Fruit fly (Drosophila melanogaster) whole organism, embryonic: ENCODE results near the gene CG11470.

ENCODE experiments used
- Bteb2 ChIP-seq: fragments of 200-800 bp; sonication (Bioruptor generic); optimal IDR thresholded peaks from 2 replicates; lab custom pipeline; 2016; ENCODE audit warnings: missing biosample characterization, missing genetic modification characterization
- CG10565 ChIP-seq: fragments of 200-800 bp; sonication (Bioruptor generic); optimal IDR thresholded peaks from 3 replicates; lab custom pipeline; 2016; ENCODE audit warnings: missing biosample characterization, mild to moderate bottlenecking, missing genetic modification characterization
- CG11695 ChIP-seq: fragments of 200-800 bp; sonication (Bioruptor generic); IDR thresholded peaks from 3 replicates; pipeline ENCODE4 v1.3.6; 2022; ENCODE audit warnings: missing biosample characterization, missing genetic modification characterization
- CG1233 ChIP-seq: fragments of 200-800 bp; sonication (Bioruptor generic); optimal IDR thresholded peaks from 4 replicates; lab custom pipeline; 2018; ENCODE audit warnings: missing biosample characterization, mild to moderate bottlenecking, missing genetic modification characterization
- CG13424 ChIP-seq: fragments of 200-800 bp; sonication (Bioruptor generic); optimal IDR thresholded peaks from 2 replicates; lab custom pipeline; 2019; ENCODE audit warnings: missing biosample characterization, mild to moderate bottlenecking, missing genetic modification characterization, moderate library complexity
- CG13775 ChIP-seq: fragments of 200-800 bp; sonication (Bioruptor generic); optimal IDR thresholded peaks from 3 replicates; lab custom pipeline; 2017; ENCODE audit warnings: missing biosample characterization, mild to moderate bottlenecking, missing genetic modification characterization
- CG14441 ChIP-seq: fragments of 200-800 bp; sonication (Bioruptor generic); IDR thresholded peaks from 2 replicates; pipeline ENCODE4 v1.3.6; 2022; ENCODE audit warnings: missing biosample characterization, missing genetic modification characterization
- CG17361 ChIP-seq: fragments of 200-800 bp; sonication (Bioruptor generic); IDR thresholded peaks from 3 replicates; pipeline ENCODE4 v1.3.6; 2022; ENCODE audit warnings: missing biosample characterization, missing genetic modification characterization
- CG18011 ChIP-seq: fragments of 200-800 bp; sonication (Bioruptor generic); optimal IDR thresholded peaks from 2 replicates; lab custom pipeline; 2017; ENCODE audit warnings: missing biosample characterization, missing genetic modification characterization, mild to moderate bottlenecking, moderate library complexity, missing genotype
- CG18619 ChIP-seq: fragments of 200-800 bp; sonication (Bioruptor generic); optimal IDR thresholded peaks from 3 replicates; lab custom pipeline; 2017; ENCODE audit warnings: missing biosample characterization, mild to moderate bottlenecking, missing genetic modification characterization
- CG2129 ChIP-seq: fragments of 200-800 bp; sonication (Bioruptor generic); IDR thresholded peaks from 2 replicates; pipeline ENCODE4 v1.3.6; 2022; ENCODE audit warnings: missing biosample characterization, missing genetic modification characterization; ENCODE audit not compliant: partially characterized antibody
- CG31388 ChIP-seq: fragments of 200-800 bp; sonication (Bioruptor generic); optimal IDR thresholded peaks from 2 replicates; lab custom pipeline; 2016; ENCODE audit warnings: missing biosample characterization, missing genetic modification characterization
- CG42726 ChIP-seq: fragments of 200-800 bp; sonication (Bioruptor generic); IDR thresholded peaks from 2 replicates; pipeline ENCODE4 v1.3.6; 2022; ENCODE audit warnings: missing biosample characterization, missing genetic modification characterization; ENCODE audit not compliant: partially characterized antibody
- CG4707 ChIP-seq: fragments of 200-800 bp; sonication (Bioruptor generic); optimal IDR thresholded peaks from 2 replicates; lab custom pipeline; 2018; ENCODE audit warnings: missing biosample characterization, mild to moderate bottlenecking, missing genetic modification characterization, moderate library complexity
- CG4820 ChIP-seq: fragments of 200-800 bp; sonication (Bioruptor generic); optimal IDR thresholded peaks from 3 replicates; lab custom pipeline; 2016; ENCODE audit warnings: missing biosample characterization, missing genetic modification characterization
- CG6683 ChIP-seq: fragments of 200-800 bp; sonication (Bioruptor generic); optimal IDR thresholded peaks from 2 replicates; lab custom pipeline; 2017; ENCODE audit warnings: missing biosample characterization, mild to moderate bottlenecking, missing genetic modification characterization, missing genetic modification reagents
- CG7556 ChIP-seq: fragments of 200-800 bp; sonication (Bioruptor generic); optimal IDR thresholded peaks from 2 replicates; lab custom pipeline; 2017; ENCODE audit warnings: missing biosample characterization, mild to moderate bottlenecking, missing genetic modification characterization
- CG7963 ChIP-seq: fragments of 200-800 bp; sonication (Bioruptor generic); IDR thresholded peaks from 3 replicates; pipeline ENCODE4 v1.3.6; 2022; ENCODE audit warnings: missing biosample characterization, missing genetic modification characterization; ENCODE audit not compliant: partially characterized antibody
- CG8944 ChIP-seq: fragments of 200-800 bp; sonication (Bioruptor generic); optimal IDR thresholded peaks from 3 replicates; lab custom pipeline; 2016; ENCODE audit warnings: missing biosample characterization, missing genetic modification characterization
- CTCF ChIP-seq: fragments of 200-800 bp; sonication (Bioruptor generic); optimal IDR thresholded peaks from 2 replicates; lab custom pipeline; 2017; ENCODE audit warnings: missing biosample characterization, mild to moderate bottlenecking, missing genetic modification characterization, moderate library complexity
- Dbx ChIP-seq: fragments of 200-800 bp; sonication (Bioruptor generic); IDR thresholded peaks from 3 replicates; pipeline ENCODE4 v1.3.6; 2022; ENCODE audit warnings: missing biosample characterization, missing genetic modification characterization
- E2f1 ChIP-seq: fragments of 200-800 bp; sonication (Bioruptor generic); IDR thresholded peaks from 2 replicates; pipeline ENCODE4 v1.3.6; 2022; ENCODE audit warnings: missing biosample characterization, missing genetic modification characterization
- E2f2 ChIP-seq: fragments of 200-800 bp; sonication (Bioruptor generic); IDR thresholded peaks from 2 replicates; pipeline ENCODE4 v1.3.6; 2022; ENCODE audit warnings: missing biosample characterization, missing genetic modification characterization
- HLH4C ChIP-seq: fragments of 200-800 bp; sonication (Bioruptor generic); IDR thresholded peaks from 3 replicates; pipeline ENCODE4 v1.3.6; 2022; ENCODE audit warnings: missing biosample characterization, missing genetic modification characterization; ENCODE audit not compliant: partially characterized antibody
- HmgZ ChIP-seq: fragments of 200-800 bp; sonication (Bioruptor generic); optimal IDR thresholded peaks from 2 replicates; lab custom pipeline; 2018; ENCODE audit warnings: missing biosample characterization, mild to moderate bottlenecking, missing genetic modification characterization
- Hr51 ChIP-seq, 2 experiments: fragments of 200-800 bp; sonication (Bioruptor generic); optimal IDR thresholded peaks; 2 replicates in 1 of 2; 3 replicates in 1 of 2; lab custom pipeline; 2016 to 2018; ENCODE audit warnings: missing biosample characterization in 2 of 2, missing genetic modification characterization in 2 of 2, mild to moderate bottlenecking in 1 of 2, moderate library complexity in 1 of 2
- Jarid2 ChIP-seq: fragments of 200-800 bp; sonication (Bioruptor generic); optimal IDR thresholded peaks from 3 replicates; lab custom pipeline; 2017; ENCODE audit warnings: mild to moderate bottlenecking, missing biosample characterization, missing genetic modification reagents, missing genetic modification characterization
- Mes4 ChIP-seq: fragments of 200-800 bp; sonication (Bioruptor generic); optimal IDR thresholded peaks from 2 replicates; lab custom pipeline; 2016; ENCODE audit warnings: missing biosample characterization, missing genetic modification characterization
- Neu2 ChIP-seq: fragments of 200-800 bp; sonication (Bioruptor generic); optimal IDR thresholded peaks from 3 replicates; lab custom pipeline; 2016; ENCODE audit warnings: missing biosample characterization, missing genetic modification characterization, borderline replicate concordance
- Pdp1 ChIP-seq, 2 experiments: fragments of 200-800 bp; sonication (Bioruptor generic); optimal IDR thresholded peaks; 3 replicates each; lab custom pipeline; 2016; ENCODE audit warnings: missing biosample characterization in 2 of 2, missing genetic modification characterization in 2 of 2, mild to moderate bottlenecking in 1 of 2, moderate library complexity in 1 of 2
- Rx ChIP-seq: fragments of 200-800 bp; sonication (Bioruptor generic); IDR thresholded peaks from 2 replicates; pipeline ENCODE4 v1.3.6; 2022; ENCODE audit warnings: missing biosample characterization, missing genetic modification characterization
- Six4 ChIP-seq: fragments of 200-800 bp; sonication (Bioruptor generic); optimal IDR thresholded peaks from 2 replicates; lab custom pipeline; 2016; ENCODE audit warnings: missing biosample characterization, missing genetic modification characterization
- btn ChIP-seq: fragments of 200-800 bp; sonication (Bioruptor generic); optimal IDR thresholded peaks from 2 replicates; lab custom pipeline; 2016; ENCODE audit warnings: missing biosample characterization, missing genetic modification characterization
- cad ChIP-seq: fragments of >200 bp; optimal IDR thresholded peaks from 2 replicates; lab custom pipeline; 2017; ENCODE audit warnings: missing biosample characterization, missing genetic modification characterization
- caup ChIP-seq: fragments of 200-800 bp; sonication (Bioruptor generic); optimal IDR thresholded peaks from 3 replicates; lab custom pipeline; 2017; ENCODE audit warnings: missing biosample characterization, mild to moderate bottlenecking, missing genetic modification characterization, moderate library complexity; ENCODE audit not compliant: severe bottlenecking
- cg ChIP-seq: fragments of 200-800 bp; sonication (Bioruptor generic); optimal IDR thresholded peaks from 3 replicates; lab custom pipeline; 2019; ENCODE audit warnings: missing biosample characterization, mild to moderate bottlenecking, missing genetic modification characterization, moderate library complexity
- chn ChIP-seq: fragments of 200-800 bp; sonication (Bioruptor generic); optimal IDR thresholded peaks from 2 replicates; lab custom pipeline; 2016; ENCODE audit warnings: missing biosample characterization, missing genetic modification characterization
- croc ChIP-seq: fragments of 200-800 bp; sonication (Bioruptor generic); conservative IDR thresholded peaks from 3 replicates; pipeline ENCODE4 v1.3.6; 2022; ENCODE audit warnings: missing biosample characterization, missing genetic modification characterization
- eyg ChIP-seq: fragments of 200-800 bp; sonication (Bioruptor generic); optimal IDR thresholded peaks from 3 replicates; lab custom pipeline; 2016; ENCODE audit warnings: missing biosample characterization, missing genetic modification characterization
- fd64A ChIP-seq: fragments of 200-800 bp; sonication (Bioruptor generic); optimal IDR thresholded peaks from 3 replicates; lab custom pipeline; 2018; ENCODE audit warnings: missing biosample characterization, mild to moderate bottlenecking, missing genetic modification characterization
- hkb ChIP-seq, 2 experiments: fragments of 200-800 bp in 1 of 2; fragments of >200 bp in 1 of 2; sonication (Bioruptor generic) in 1 of 2; IDR thresholded peaks in 1 of 2; optimal IDR thresholded peaks in 1 of 2; 2 replicates each; pipeline versions ENCODE4 v1.3.6 to Lab custom; 2017 to 2022; ENCODE audit warnings: missing biosample characterization in 1 of 2, missing genetic modification characterization in 1 of 2
- hth ChIP-seq: fragments of >200 bp; optimal IDR thresholded peaks from 2 replicates; lab custom pipeline; 2017; ENCODE audit warnings: inconsistent platforms
- jumu ChIP-seq: fragments of 200-800 bp; sonication (Bioruptor generic); optimal IDR thresholded peaks from 3 replicates; lab custom pipeline; 2016; ENCODE audit warnings: missing biosample characterization, missing genetic modification characterization
- ken ChIP-seq: fragments of 200-800 bp; sonication (Bioruptor generic); IDR thresholded peaks from 3 replicates; pipeline ENCODE4 v1.3.6; 2022; ENCODE audit warnings: missing biosample characterization, missing genetic modification characterization
- mam ChIP-seq: fragments of 200-800 bp; sonication (Bioruptor generic); optimal IDR thresholded peaks from 3 replicates; lab custom pipeline; 2016; ENCODE audit warnings: missing biosample characterization, missing genetic modification characterization
- org-1 ChIP-seq: fragments of 200-800 bp; sonication (Bioruptor generic); optimal IDR thresholded peaks from 2 replicates; lab custom pipeline; 2017; ENCODE audit warnings: missing biosample characterization, missing genetic modification characterization
- seq ChIP-seq: fragments of 200-800 bp; sonication (Bioruptor generic); IDR thresholded peaks from 2 replicates; pipeline ENCODE4 v1.3.6; 2022; ENCODE audit warnings: missing biosample characterization, missing genetic modification characterization
- sqz ChIP-seq: fragments of 200-800 bp; sonication (Bioruptor generic); optimal IDR thresholded peaks from 3 replicates; lab custom pipeline; 2018; ENCODE audit warnings: missing biosample characterization, mild to moderate bottlenecking, missing genetic modification characterization
- tap ChIP-seq: fragments of 200-800 bp; optimal IDR thresholded peaks from 3 replicates; lab custom pipeline; 2019; ENCODE audit warnings: missing biosample characterization, mild to moderate bottlenecking, missing genetic modification characterization, moderate library complexity
- yki ChIP-seq: fragments of >200 bp; optimal IDR thresholded peaks from 3 replicates; lab custom pipeline; 2018
- z ChIP-seq: fragments of 200-800 bp; sonication (Bioruptor generic); IDR thresholded peaks from 3 replicates; pipeline ENCODE4 v1.3.6; 2022; ENCODE audit warnings: missing biosample characterization, missing genetic modification characterization

Gene CG11470

DNA sequence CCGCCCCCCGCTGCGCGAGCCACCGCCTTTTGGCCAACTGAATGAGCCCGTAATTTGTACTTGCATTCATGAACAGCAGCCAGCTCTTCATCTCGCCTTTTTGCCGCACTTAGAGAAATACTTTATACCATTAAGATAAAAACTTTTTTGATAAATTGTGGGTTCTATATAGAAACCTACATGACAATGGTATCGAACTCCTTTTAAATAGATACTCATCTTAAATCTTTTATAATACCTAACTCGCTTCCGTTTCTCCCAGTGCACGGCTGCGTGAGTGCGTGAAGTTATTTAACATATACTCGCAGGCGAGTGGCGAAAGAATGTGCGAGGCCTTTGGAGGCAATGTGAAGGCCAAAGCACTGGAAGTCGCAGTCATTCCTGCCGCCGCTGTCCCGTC is 36.3 kb upstream of the CG11470 start (continued):
- TF ChIP-seq CG13424 (peak; percentile 41), CG10565 (no peak), CG42726 (no peak), tap (tag; lab: Kevin White, UChicago) (peak; percentile 21), CG6683 (GFP tag; lab: Kevin White, UChicago) (no peak), hth (lab: Kevin White, UChicago) (no peak), CTCF (GFP tag; lab: Kevin White, UChicago) (no peak), Neu2 (no peak), hkb (optimal IDR thresholded peaks at IDR 0.05; lab: Kevin White, UChicago) (no peak), hkb (GFP tag; IDR thresholded peaks at IDR 0.05; lab: Robert Waterston, UW) (peak; percentile 64), Rx (GFP tag; lab: Robert Waterston, UW) (0 out of 2 replicates have a peak, but pooled peaks have one; percentile 13), sqz (GFP tag; lab: Kevin White, UChicago) (no peak), org-1 (GFP tag; lab: Kevin White, UChicago) (no peak), yki (no peak), btn (GFP tag; lab: Kevin White, UChicago) (no peak), CG18619 (GFP tag; lab: Kevin White, UChicago) (peak; percentile 7), CG4820 (GFP tag; lab: Kevin White, UChicago) (no peak), cg (GFP tag; lab: Kevin White, UChicago) (no peak), Bteb2 (GFP tag; lab: Kevin White, UChicago) (no peak), HmgZ (tag; lab: Kevin White, UChicago) (no peak), croc (GFP tag; lab: Robert Waterston, UW) (no peak; the same call in 2 of the 3 replicates), CG17361 (GFP tag; lab: Robert Waterston, UW) (peak; percentile 35; the same call in 1 of the 3 replicates), Hr51 (GFP tag; optimal IDR thresholded peaks at IDR 0.05; lab: Kevin White, UChicago) (peak in 1 of 2 experiments; percentile 51), Pdp1 (GFP tag; optimal IDR thresholded peaks at IDR 0.05; lab: Kevin White, UChicago) (peak in 1 of 2 experiments; percentile 26), E2f1 (GFP tag; lab: Robert Waterston, UW) (peak; percentile 37; the same call in 1 of the 2 replicates), fd64A (no peak), jumu (GFP tag; lab: Kevin White, UChicago) (no peak), CG4707 (GFP tag; lab: Kevin White, UChicago) (no peak), CG14441 (no peak), Dbx (GFP tag; lab: Robert Waterston, UW) (0 out of 3 replicates have a peak, but pooled peaks have one; percentile 65), z (GFP tag; lab: Robert Waterston, UW) (no peak), CG1233 (no peak), seq (GFP tag; lab: Robert Waterston, UW) (no peak), CG11695 (peak; percentile 40; the same call in 1 of the 3 replicates), CG18011 (GFP tag; lab: Kevin White, UChicago) (no peak), mam (no peak), chn (no peak), CG2129 (GFP tag; lab: Robert Waterston, UW) (no peak), eyg (no peak), E2f2 (GFP tag; lab: Robert Waterston, UW) (peak; percentile 25; the same call in 1 of the 2 replicates), caup (GFP tag; lab: Kevin White, UChicago) (peak; percentile 30), CG13775 (GFP tag; lab: Kevin White, UChicago) (peak; percentile 10), CG7556 (GFP tag; lab: Kevin White, UChicago) (peak; percentile 43), CG7963 (GFP tag; lab: Robert Waterston, UW) (no peak), ken (GFP tag; lab: Robert Waterston, UW) (0 out of 3 replicates have a peak, but pooled peaks have one; percentile 21), CG31388 (no peak), CG8944 (GFP tag; lab: Kevin White, UChicago) (no peak), HLH4C (GFP tag; lab: Robert Waterston, UW) (no peak), cad (GFP tag; lab: Kevin White, UChicago) (no peak), Mes4 (GFP tag; lab: Kevin White, UChicago) (no peak), Jarid2 (GFP tag; lab: Kevin White, UChicago) (no peak), Six4 (GFP tag; lab: Kevin White, UChicago) (no peak)
